Fruit fly (Drosophila melanogaster) whole organism, embryonic: Measurements from ENCODE around the gene CG33552.
A peak's percentile ranks its signal among the peaks of the same experiment; 100 is the strongest.

Experiments used
- Ada2b ChIP-seq: fragments of 200-800 bp; sonication (Bioruptor generic); IDR thresholded peaks from 2 replicates; pipeline ENCODE4 v1.3.6; 2022; ENCODE audit warnings: missing biosample characterization, missing genetic modification characterization
- BEAF-32 ChIP-seq: fragments of 200-800 bp; sonication (Bioruptor generic); optimal IDR thresholded peaks from 3 replicates; lab custom pipeline; 2017; ENCODE audit warnings: missing biosample characterization, missing genetic modification characterization, mild to moderate bottlenecking, moderate library complexity, missing genetic modification reagents
- CG10209 ChIP-seq: fragments of 200-800 bp; sonication (Bioruptor generic); optimal IDR thresholded peaks from 3 replicates; lab custom pipeline; 2017; ENCODE audit warnings: missing biosample characterization, mild to moderate bottlenecking, missing genetic modification characterization, missing genetic modification reagents
- CG11398 ChIP-seq: fragments of 200-800 bp; sonication (Bioruptor generic); optimal IDR thresholded peaks from 2 replicates; lab custom pipeline; 2016; ENCODE audit warnings: missing biosample characterization, missing genetic modification characterization
- CG11456 ChIP-seq: fragments of 200-800 bp; sonication (Bioruptor generic); IDR thresholded peaks from 3 replicates; pipeline ENCODE4 v1.3.6; 2022; ENCODE audit warnings: missing biosample characterization, missing genetic modification characterization
- CG11504 ChIP-seq: fragments of 200-800 bp; sonication (Bioruptor generic); optimal IDR thresholded peaks from 3 replicates; lab custom pipeline; 2019; ENCODE audit warnings: missing biosample characterization, mild to moderate bottlenecking, missing genetic modification characterization, moderate library complexity
- CG11560 ChIP-seq: fragments of 200-800 bp; sonication (Bioruptor generic); IDR thresholded peaks from 3 replicates; pipeline ENCODE4 v1.3.6; 2022; ENCODE audit warnings: missing biosample characterization, missing genetic modification characterization
- CG17829 ChIP-seq: fragments of 200-800 bp; optimal IDR thresholded peaks from 2 replicates; lab custom pipeline; 2019; ENCODE audit warnings: missing biosample characterization, mild to moderate bottlenecking, missing genetic modification characterization, moderate library complexity
- CG18764 ChIP-seq: fragments of 200-800 bp; sonication (Bioruptor generic); optimal IDR thresholded peaks from 3 replicates; lab custom pipeline; 2016; ENCODE audit warnings: missing biosample characterization, missing genetic modification characterization
- CG30020 ChIP-seq: fragments of 200-800 bp; optimal IDR thresholded peaks from 2 replicates; lab custom pipeline; 2019; ENCODE audit warnings: missing biosample characterization, mild to moderate bottlenecking, missing genetic modification characterization, moderate library complexity
- CG31224 ChIP-seq: fragments of 200-800 bp; sonication (Bioruptor generic); IDR thresholded peaks from 2 replicates; pipeline ENCODE4 v1.3.6; 2022; ENCODE audit warnings: missing biosample characterization, missing genetic modification characterization
- CG31365 ChIP-seq: fragments of 200-800 bp; sonication (Bioruptor generic); optimal IDR thresholded peaks from 2 replicates; lab custom pipeline; 2018; ENCODE audit warnings: missing biosample characterization, mild to moderate bottlenecking, missing genetic modification characterization
- CG31388 ChIP-seq: fragments of 200-800 bp; sonication (Bioruptor generic); optimal IDR thresholded peaks from 2 replicates; lab custom pipeline; 2016; ENCODE audit warnings: missing biosample characterization, missing genetic modification characterization
- CG3163 ChIP-seq: fragments of 200-800 bp; sonication (Bioruptor generic); optimal IDR thresholded peaks from 3 replicates; lab custom pipeline; 2016; ENCODE audit warnings: missing biosample characterization, missing genetic modification characterization
- CG4707 ChIP-seq: fragments of 200-800 bp; sonication (Bioruptor generic); optimal IDR thresholded peaks from 2 replicates; lab custom pipeline; 2018; ENCODE audit warnings: missing biosample characterization, mild to moderate bottlenecking, missing genetic modification characterization, moderate library complexity
- CG7963 ChIP-seq: fragments of 200-800 bp; sonication (Bioruptor generic); IDR thresholded peaks from 3 replicates; pipeline ENCODE4 v1.3.6; 2022; ENCODE audit warnings: missing biosample characterization, missing genetic modification characterization; ENCODE audit not compliant: partially characterized antibody
- CG9609 ChIP-seq: fragments of 200-800 bp; sonication (Bioruptor generic); optimal IDR thresholded peaks from 3 replicates; lab custom pipeline; 2016; ENCODE audit warnings: missing biosample characterization, missing genetic modification characterization
- D ChIP-seq, 2 experiments: fragments of 200-800 bp in 1 of 2; fragments of >200 bp in 1 of 2; sonication (Bioruptor generic) in 1 of 2; optimal IDR thresholded peaks; 2 replicates in 1 of 2; 3 replicates in 1 of 2; lab custom pipeline; 2017; ENCODE audit warnings: mild to moderate bottlenecking in 1 of 2, missing biosample characterization in 1 of 2, missing genetic modification characterization in 1 of 2, missing genetic modification reagents in 1 of 2
- Dbx ChIP-seq: fragments of 200-800 bp; sonication (Bioruptor generic); IDR thresholded peaks from 3 replicates; pipeline ENCODE4 v1.3.6; 2022; ENCODE audit warnings: missing biosample characterization, missing genetic modification characterization
- Doc3 ChIP-seq: fragments of 200-800 bp; sonication (Bioruptor generic); IDR thresholded peaks from 3 replicates; pipeline ENCODE4 v1.3.6; 2022; ENCODE audit warnings: missing biosample characterization, missing genetic modification characterization; ENCODE audit not compliant: partially characterized antibody
- E2f1 ChIP-seq: fragments of 200-800 bp; sonication (Bioruptor generic); IDR thresholded peaks from 2 replicates; pipeline ENCODE4 v1.3.6; 2022; ENCODE audit warnings: missing biosample characterization, missing genetic modification characterization
- Fer1 ChIP-seq: fragments of 200-800 bp; sonication (Bioruptor generic); optimal IDR thresholded peaks from 2 replicates; lab custom pipeline; 2017; ENCODE audit warnings: missing biosample characterization, mild to moderate bottlenecking, missing genetic modification characterization
- Fer2 ChIP-seq: fragments of 200-800 bp; sonication (Bioruptor generic); optimal IDR thresholded peaks from 2 replicates; lab custom pipeline; 2018; ENCODE audit warnings: missing biosample characterization, mild to moderate bottlenecking, missing genetic modification characterization, moderate library complexity
- HLH54F ChIP-seq: fragments of 200-800 bp; sonication (Bioruptor generic); optimal IDR thresholded peaks from 3 replicates; lab custom pipeline; 2016; ENCODE audit warnings: missing biosample characterization, missing genetic modification characterization
- Jarid2 ChIP-seq: fragments of 200-800 bp; sonication (Bioruptor generic); optimal IDR thresholded peaks from 3 replicates; lab custom pipeline; 2017; ENCODE audit warnings: mild to moderate bottlenecking, missing biosample characterization, missing genetic modification reagents, missing genetic modification characterization
- Lpt ChIP-seq: fragments of >200 bp; optimal IDR thresholded peaks from 2 replicates; lab custom pipeline; 2018; ENCODE audit warnings: missing biosample characterization, missing genetic modification characterization
- Myb ChIP-seq: fragments of 200-800 bp; sonication (Bioruptor generic); optimal IDR thresholded peaks from 2 replicates; lab custom pipeline; 2016; ENCODE audit warnings: missing biosample characterization, missing genetic modification characterization
- NC2β ChIP-seq: fragments of 200-800 bp; sonication (Bioruptor generic); optimal IDR thresholded peaks from 2 replicates; lab custom pipeline; 2016; ENCODE audit warnings: missing biosample characterization, missing genetic modification characterization
- NFAT ChIP-seq: fragments of 200-800 bp; sonication (Bioruptor generic); IDR thresholded peaks from 2 replicates; pipeline ENCODE4 v1.3.6; 2022; ENCODE audit warnings: missing biosample characterization, missing genetic modification characterization
- bbx ChIP-seq: fragments of 200-800 bp; sonication (Bioruptor generic); IDR thresholded peaks from 2 replicates; pipeline ENCODE4 v1.3.6; 2022; ENCODE audit warnings: missing biosample characterization, missing genetic modification characterization; ENCODE audit not compliant: partially characterized antibody
- bcd ChIP-seq: fragments of 200-800 bp; sonication (Bioruptor generic); optimal IDR thresholded peaks from 2 replicates; lab custom pipeline; 2017; ENCODE audit warnings: missing biosample characterization, mild to moderate bottlenecking, missing genetic modification characterization
- bigmax ChIP-seq: fragments of 200-800 bp; sonication (Bioruptor generic); optimal IDR thresholded peaks from 2 replicates; lab custom pipeline; 2018; ENCODE audit warnings: missing biosample characterization, mild to moderate bottlenecking, missing genetic modification characterization
- br ChIP-seq: fragments of >200 bp; optimal IDR thresholded peaks from 2 replicates; lab custom pipeline; 2017
- cad ChIP-seq: fragments of >200 bp; optimal IDR thresholded peaks from 2 replicates; lab custom pipeline; 2017; ENCODE audit warnings: missing biosample characterization, missing genetic modification characterization
- cas ChIP-seq: fragments of 200-800 bp; sonication (Bioruptor generic); IDR thresholded peaks from 2 replicates; pipeline ENCODE4 v1.3.6; 2022; ENCODE audit warnings: missing biosample characterization, missing genetic modification characterization
- danr ChIP-seq: fragments of 200-800 bp; sonication (Bioruptor generic); IDR thresholded peaks from 2 replicates; pipeline ENCODE4 v1.3.6; 2022; ENCODE audit warnings: missing biosample characterization, missing genetic modification characterization
- dati ChIP-seq: fragments of 200-800 bp; sonication (Bioruptor generic); IDR thresholded peaks from 2 replicates; pipeline ENCODE4 v1.3.6; 2022; ENCODE audit warnings: missing biosample characterization, missing genetic modification characterization
- gcm2 ChIP-seq: fragments of 200-800 bp; sonication (Bioruptor generic); optimal IDR thresholded peaks from 2 replicates; lab custom pipeline; 2016; ENCODE audit warnings: missing biosample characterization, missing genetic modification characterization
- grau ChIP-seq: fragments of 200-800 bp; optimal IDR thresholded peaks from 3 replicates; lab custom pipeline; 2019; ENCODE audit warnings: missing biosample characterization, mild to moderate bottlenecking, missing genetic modification characterization, moderate library complexity
- hkb ChIP-seq, 2 experiments: fragments of 200-800 bp in 1 of 2; fragments of >200 bp in 1 of 2; sonication (Bioruptor generic) in 1 of 2; IDR thresholded peaks in 1 of 2; optimal IDR thresholded peaks in 1 of 2; 2 replicates each; pipeline versions ENCODE4 v1.3.6 to Lab custom; 2017 to 2022; ENCODE audit warnings: missing biosample characterization in 1 of 2, missing genetic modification characterization in 1 of 2
- phol ChIP-seq: fragments of 200-800 bp; sonication (Bioruptor generic); optimal IDR thresholded peaks from 3 replicates; lab custom pipeline; 2018; ENCODE audit warnings: missing biosample characterization, mild to moderate bottlenecking, missing genetic modification characterization, moderate library complexity
- prd ChIP-seq, 3 experiments: fragments of >200 bp in 2 of 3; fragments of 200-800 bp in 1 of 3; sonication (Bioruptor generic) in 1 of 3; optimal IDR thresholded peaks in 2 of 3; IDR thresholded peaks in 1 of 3; 2 replicates in 2 of 3; 3 replicates in 1 of 3; pipeline versions ENCODE4 v1.3.6 to Lab custom; 2017 to 2022; ENCODE audit warnings: missing biosample characterization in 1 of 3, missing genetic modification characterization in 1 of 3
- pros ChIP-seq: fragments of 200-800 bp; sonication (Bioruptor generic); optimal IDR thresholded peaks from 3 replicates; lab custom pipeline; 2019; ENCODE audit warnings: missing biosample characterization, mild to moderate bottlenecking, missing genetic modification characterization, moderate library complexity
- row ChIP-seq: fragments of 200-800 bp; sonication (Bioruptor generic); IDR thresholded peaks from 3 replicates; pipeline ENCODE4 v1.3.6; 2022; ENCODE audit warnings: missing biosample characterization, missing genetic modification characterization
- slou ChIP-seq: fragments of 200-800 bp; sonication (Bioruptor generic); optimal IDR thresholded peaks from 3 replicates; lab custom pipeline; 2016; ENCODE audit warnings: missing biosample characterization, missing genetic modification characterization
- sob ChIP-seq: fragments of 200-800 bp; sonication (Bioruptor generic); IDR thresholded peaks from 2 replicates; pipeline ENCODE4 v1.3.6; 2022; ENCODE audit warnings: missing biosample characterization, missing genetic modification characterization
- ssp ChIP-seq: fragments of 200-800 bp; sonication (Bioruptor generic); IDR thresholded peaks from 2 replicates; pipeline ENCODE4 v1.3.6; 2022; ENCODE audit warnings: missing biosample characterization, missing genetic modification characterization
- tap ChIP-seq: fragments of 200-800 bp; optimal IDR thresholded peaks from 3 replicates; lab custom pipeline; 2019; ENCODE audit warnings: missing biosample characterization, mild to moderate bottlenecking, missing genetic modification characterization, moderate library complexity
- twi ChIP-seq: fragments of 200-800 bp; optimal IDR thresholded peaks from 2 replicates; lab custom pipeline; 2019; ENCODE audit warnings: missing biosample characterization, mild to moderate bottlenecking, missing genetic modification characterization, moderate library complexity
- unc-4 ChIP-seq: fragments of 200-800 bp; sonication (Bioruptor generic); IDR thresholded peaks from 2 replicates; pipeline ENCODE4 v1.3.6; 2022; ENCODE audit warnings: missing biosample characterization, missing genetic modification characterization; ENCODE audit not compliant: partially characterized antibody

CG33552 gene

dm6 chr2L:16709693-16710092 lies 27.4 kb downstream of the CG33552 start (continued):
- TF ChIP-seq NC2β, result no peak
- peak; percentile 89 for TF ChIP-seq sob (GFP tag; lab: Robert Waterston, UW)
- TF ChIP-seq CG11398 (GFP tag; lab: Kevin White, UChicago), result no peak
- no peak for TF ChIP-seq NFAT (GFP tag; lab: Robert Waterston, UW)
- TF ChIP-seq Doc3 (GFP tag; lab: Robert Waterston, UW), result no peak
- TF ChIP-seq grau (tag; lab: Kevin White, UChicago), result peak; percentile 79
- no peak for TF ChIP-seq cad (GFP tag; lab: Kevin White, UChicago)
- no peak for TF ChIP-seq Fer2
- TF ChIP-seq br (lab: Kevin White, UChicago), result no peak
- peak; percentile 91 for TF ChIP-seq CG11504 (tag; lab: Kevin White, UChicago)
- TF ChIP-seq slou (GFP tag; lab: Kevin White, UChicago), result no peak
- peak; percentile 16 for TF ChIP-seq HLH54F (GFP tag; lab: Kevin White, UChicago)
- no peak for TF ChIP-seq danr (GFP tag; lab: Robert Waterston, UW)
- TF ChIP-seq bigmax (GFP tag; lab: Kevin White, UChicago), result no peak
- TF ChIP-seq dati (GFP tag; lab: Robert Waterston, UW), result no peak
- TF ChIP-seq Jarid2 (GFP tag; lab: Kevin White, UChicago), result no peak
- TF ChIP-seq pros (GFP tag; lab: Kevin White, UChicago), result no peak
- no peak for TF ChIP-seq phol (tag; lab: Kevin White, UChicago)
- no peak for TF ChIP-seq CG7963 (GFP tag; lab: Robert Waterston, UW)
- no peak for TF ChIP-seq Fer1 (GFP tag; lab: Kevin White, UChicago)
- no peak for TF ChIP-seq CG9609 (GFP tag; lab: Kevin White, UChicago)
- TF ChIP-seq CG11456 (GFP tag; lab: Robert Waterston, UW), result peak; percentile 61; the same call in 2 of the 3 replicates
- TF ChIP-seq CG31365 (tag; lab: Kevin White, UChicago), result no peak
- no peak for TF ChIP-seq bcd (GFP tag; lab: Kevin White, UChicago)
- TF ChIP-seq CG17829 (tag; lab: Kevin White, UChicago), result no peak
- no peak for TF ChIP-seq D (optimal IDR thresholded peaks at IDR 0.05; lab: Kevin White, UChicago)
- TF ChIP-seq D (GFP tag; optimal IDR thresholded peaks at IDR 0.05; lab: Kevin White, UChicago), result no peak
- peak; percentile 47; the same call in 1 of the 3 replicates for TF ChIP-seq Dbx (GFP tag; lab: Robert Waterston, UW)
- TF ChIP-seq CG31388 (GFP tag; lab: Kevin White, UChicago), result no peak
- TF ChIP-seq BEAF-32 (GFP tag; lab: Kevin White, UChicago), result no peak
- TF ChIP-seq Myb (GFP tag; lab: Kevin White, UChicago), result no peak
- TF ChIP-seq CG31224 (GFP tag; lab: Robert Waterston, UW), result no peak
- peak; percentile 46; the same call in 1 of the 3 replicates for TF ChIP-seq CG11560
- no peak for TF ChIP-seq CG3163 (GFP tag; lab: Kevin White, UChicago)
- TF ChIP-seq unc-4, result no peak
- peak; percentile 48 for TF ChIP-seq CG4707
- TF ChIP-seq Lpt (GFP tag; lab: Kevin White, UChicago), result no peak
- no peak for TF ChIP-seq E2f1 (GFP tag; lab: Robert Waterston, UW)
- peak; percentile 86 for TF ChIP-seq Ada2b
- no peak for TF ChIP-seq gcm2
- peak; percentile 56 for TF ChIP-seq ssp (GFP tag; lab: Robert Waterston, UW)
- no peak for TF ChIP-seq CG18764 (GFP tag; lab: Kevin White, UChicago)
- TF ChIP-seq row (GFP tag; lab: Robert Waterston, UW), result peak; percentile 91
- TF ChIP-seq tap (tag; lab: Kevin White, UChicago), result no peak
- TF ChIP-seq hkb (optimal IDR thresholded peaks at IDR 0.05; lab: Kevin White, UChicago), result no peak
- TF ChIP-seq hkb (GFP tag; IDR thresholded peaks at IDR 0.05; lab: Robert Waterston, UW), result peak; percentile 88
- peak; percentile 16 for TF ChIP-seq CG30020 (tag; lab: Kevin White, UChicago)
- no peak for TF ChIP-seq bbx (GFP tag; lab: Robert Waterston, UW)
- no peak for TF ChIP-seq cas (GFP tag; lab: Robert Waterston, UW)
- peak; percentile 61 for TF ChIP-seq CG10209 (GFP tag; lab: Kevin White, UChicago)
- no peak for TF ChIP-seq prd (optimal IDR thresholded peaks at IDR 0.05; lab: Kevin White, UChicago)
- TF ChIP-seq prd (GFP tag; IDR thresholded peaks at IDR 0.05; lab: Robert Waterston, UW), result no peak
- TF ChIP-seq twi (tag; lab: Kevin White, UChicago), result peak; percentile 0
